Worm (Caenorhabditis elegans) whole organism, L4 larva: ENCODE results near the gene R13H4.2.

Source experiments
- D1046.2 ChIP-seq: fragments of 200-800 bp; sonication (Bioruptor generic); IDR thresholded peaks from 2 replicates; pipeline ENCODE4 v1.3.6; 2022; ENCODE audit warnings: missing genetic modification characterization, missing compliant biosample characterization
- R02D3.7 ChIP-seq: fragments of 150-350 bp; sonication (generic microtip); optimal IDR thresholded peaks from 3 replicates; lab custom pipeline; 2014; ENCODE audit warnings: missing biosample characterization, missing genetic modification characterization
- Y105C5A.15 ChIP-seq: fragments of 200-800 bp; sonication (Bioruptor generic); IDR thresholded peaks from 2 replicates; pipeline ENCODE4 v1.3.6; 2022; ENCODE audit warnings: missing genetic modification characterization, missing compliant biosample characterization
- aha-1 ChIP-seq: fragments of 150-350 bp; peaks from one replicate; lab custom pipeline; 2014; ENCODE audit warnings: missing biosample characterization, missing genetic modification characterization
- ama-1 ChIP-seq: fragments of 150-350 bp; optimal IDR thresholded peaks from 2 replicates; lab custom pipeline; 2014; ENCODE audit warnings: inconsistent platforms, mixed read lengths
- arid-1 ChIP-seq: fragments of 200-800 bp; sonication (Bioruptor generic); conservative IDR thresholded peaks from 2 replicates; pipeline ENCODE4 v1.3.6; 2022; ENCODE audit warnings: missing genetic modification reagents, missing genetic modification characterization, missing compliant biosample characterization
- attf-4 ChIP-seq: sonication (generic microtip); optimal IDR thresholded peaks from 3 replicates; lab custom pipeline; 2017; ENCODE audit warnings: missing biosample characterization, missing genetic modification characterization
- ceh-20 ChIP-seq: fragments of 200-800 bp; sonication (Bioruptor generic); IDR thresholded peaks from 2 replicates; pipeline ENCODE4 v1.3.6; 2022; ENCODE audit warnings: missing genetic modification reagents, missing genetic modification characterization, missing compliant biosample characterization
- ceh-28 ChIP-seq: fragments of 150-350 bp; optimal IDR thresholded peaks from 2 replicates; lab custom pipeline; 2014; ENCODE audit warnings: missing biosample characterization, missing genetic modification reagents, missing genetic modification characterization
- ces-1 ChIP-seq: fragments of 150-350 bp; sonication (generic microtip); optimal IDR thresholded peaks from 4 replicates; lab custom pipeline; 2014; ENCODE audit warnings: missing biosample characterization, missing genetic modification reagents, missing genetic modification characterization
- daf-16 ChIP-seq, 3 experiments: sonication (generic microtip); optimal IDR thresholded peaks; 2 replicates each; lab custom pipeline; 2016 to 2017; ENCODE audit warnings: missing genetic modification characterization in 3 of 3, missing genetic modification reagents in 3 of 3, mild to moderate bottlenecking in 2 of 3, missing compliant biosample characterization in 2 of 3, missing biosample characterization in 1 of 3, moderate library complexity in 1 of 3
- daf-8 ChIP-seq: fragments of 200-800 bp; sonication (Bioruptor generic); IDR thresholded peaks from 2 replicates; pipeline ENCODE4 v1.3.6; 2022; ENCODE audit warnings: missing genetic modification characterization, missing compliant biosample characterization
- egl-43 ChIP-seq: fragments of 200-800 bp; sonication (Bioruptor generic); IDR thresholded peaks from 2 replicates; pipeline ENCODE4 v1.3.6; 2022; ENCODE audit warnings: missing genetic modification reagents, missing genetic modification characterization, missing compliant biosample characterization
- fos-1 ChIP-seq: fragments of 150-350 bp; optimal IDR thresholded peaks from 2 replicates; lab custom pipeline; 2014; ENCODE audit warnings: missing biosample characterization, missing genetic modification characterization
- gei-8 ChIP-seq: fragments of 200-800 bp; sonication (Bioruptor generic); optimal IDR thresholded peaks from 2 replicates; lab custom pipeline; 2018; ENCODE audit warnings: mild to moderate bottlenecking, missing genetic modification characterization, missing compliant biosample characterization
- lim-7 ChIP-seq: fragments of 200-800 bp; sonication (Bioruptor generic); IDR thresholded peaks from 2 replicates; pipeline ENCODE4 v1.3.6; 2022; ENCODE audit warnings: missing genetic modification characterization, missing compliant biosample characterization
- lin-15B ChIP-seq: fragments of 150-350 bp; sonication (generic microtip); optimal IDR thresholded peaks from 3 replicates; lab custom pipeline; 2014; ENCODE audit warnings: missing biosample characterization, missing genetic modification characterization
- lin-38 ChIP-seq: fragments of 200-800 bp; sonication (Bioruptor generic); IDR thresholded peaks from 2 replicates; pipeline ENCODE4 v1.3.6; 2022; ENCODE audit warnings: missing genetic modification reagents, missing genetic modification characterization, missing compliant biosample characterization
- lsy-2 ChIP-seq, 2 experiments: fragments of 150-350 bp in 1 of 2; sonication (generic microtip) in 1 of 2; optimal IDR thresholded peaks; 2 replicates each; lab custom pipeline; 2014 to 2017; ENCODE audit warnings: missing biosample characterization in 2 of 2, missing genetic modification characterization in 2 of 2
- madf-5 ChIP-seq, 2 experiments: fragments of 200-800 bp; sonication (Bioruptor generic); IDR thresholded peaks; 2 replicates each; pipeline ENCODE4 v1.3.6; 2022; ENCODE audit warnings: missing compliant biosample characterization in 2 of 2, missing genetic modification characterization in 2 of 2
- mdt-29 ChIP-seq: fragments of 200-800 bp; sonication (Bioruptor generic); IDR thresholded peaks from 2 replicates; pipeline ENCODE4 v1.3.6; 2022; ENCODE audit warnings: missing genetic modification reagents, missing genetic modification characterization, missing compliant biosample characterization
- mep-1 ChIP-seq: fragments of 150-350 bp; sonication (generic microtip); optimal IDR thresholded peaks from 3 replicates; lab custom pipeline; 2014; ENCODE audit warnings: missing biosample characterization, missing genetic modification characterization
- nhr-11 ChIP-seq: fragments of 150-350 bp; optimal IDR thresholded peaks from 2 replicates; lab custom pipeline; 2014; ENCODE audit warnings: missing biosample characterization, missing genetic modification characterization
- nhr-111 ChIP-seq: fragments of 200-800 bp; sonication (Bioruptor generic); optimal IDR thresholded peaks from 2 replicates; lab custom pipeline; 2018; ENCODE audit warnings: mild to moderate bottlenecking, missing genetic modification characterization, missing compliant biosample characterization
- nhr-237 ChIP-seq: sonication (generic microtip); optimal IDR thresholded peaks from 2 replicates; lab custom pipeline; 2017; ENCODE audit warnings: missing biosample characterization, missing genetic modification characterization
- nhr-25 ChIP-seq: sonication (generic microtip); optimal IDR thresholded peaks from 2 replicates; lab custom pipeline; 2017; ENCODE audit warnings: missing genetic modification characterization, mild to moderate bottlenecking, missing compliant biosample characterization, antibody characterized with exemption, moderate library complexity, borderline replicate concordance; ENCODE audit not compliant: insufficient read depth
- nhr-42 ChIP-seq: fragments of 200-800 bp; sonication (Bioruptor generic); IDR thresholded peaks from 2 replicates; pipeline ENCODE4 v1.3.6; 2022; ENCODE audit warnings: missing genetic modification characterization, missing compliant biosample characterization
- nhr-48 ChIP-seq: sonication (generic microtip); optimal IDR thresholded peaks from 2 replicates; lab custom pipeline; 2016; ENCODE audit warnings: mild to moderate bottlenecking, missing genetic modification characterization, missing compliant biosample characterization
- pha-4 ChIP-seq, 2 experiments: fragments of 150-350 bp in 1 of 2; fragments of 200-800 bp in 1 of 2; sonication (Bioruptor generic) in 1 of 2; IDR thresholded peaks in 1 of 2; optimal IDR thresholded peaks in 1 of 2; 2 replicates each; pipeline versions ENCODE4 v1.3.6 to Lab custom; 2014 to 2022; ENCODE audit warnings: missing genetic modification characterization in 2 of 2, missing genetic modification reagents in 2 of 2, missing biosample characterization in 1 of 2, missing compliant biosample characterization in 1 of 2
- rbr-2 ChIP-seq: sonication (generic microtip); optimal IDR thresholded peaks from 2 replicates; lab custom pipeline; 2016; ENCODE audit warnings: missing genotype, missing genetic modification characterization, missing compliant biosample characterization
- sdz-12 ChIP-seq: fragments of 200-800 bp; sonication (Bioruptor generic); optimal IDR thresholded peaks from 2 replicates; lab custom pipeline; 2018; ENCODE audit warnings: mild to moderate bottlenecking, missing genetic modification characterization, missing compliant biosample characterization
- snpc-1.2 ChIP-seq: fragments of 200-800 bp; sonication (Bioruptor generic); IDR thresholded peaks from 2 replicates; pipeline ENCODE4 v1.3.6; 2022; ENCODE audit warnings: missing genetic modification reagents, missing genetic modification characterization, missing compliant biosample characterization
- unc-62 ChIP-seq, 3 experiments: fragments of 150-350 bp in 1 of 3; sonication (generic microtip); optimal IDR thresholded peaks in 2 of 3; peaks in 1 of 3; 1 replicate in 1 of 3; 2 replicates in 2 of 3; lab custom pipeline; 2014 to 2017; ENCODE audit warnings: missing biosample characterization in 3 of 3, missing genetic modification characterization in 3 of 3, missing genetic modification reagents in 3 of 3, missing genotype in 1 of 3
- vab-7 ChIP-seq: fragments of 200-800 bp; sonication (Bioruptor generic); IDR thresholded peaks from 2 replicates; pipeline ENCODE4 v1.3.6; 2022; ENCODE audit warnings: missing genetic modification reagents, missing genetic modification characterization, missing compliant biosample characterization
- zfp-3 ChIP-seq: fragments of 200-800 bp; sonication (Bioruptor generic); conservative IDR thresholded peaks from 2 replicates; pipeline ENCODE4 v1.3.6; 2022; ENCODE audit warnings: missing genetic modification reagents, missing genetic modification characterization, missing compliant biosample characterization
- ztf-11 ChIP-seq: fragments of 150-350 bp; optimal IDR thresholded peaks from 2 replicates; lab custom pipeline; 2014; ENCODE audit warnings: missing biosample characterization, missing genetic modification characterization

Gene R13H4.2

DNA sequence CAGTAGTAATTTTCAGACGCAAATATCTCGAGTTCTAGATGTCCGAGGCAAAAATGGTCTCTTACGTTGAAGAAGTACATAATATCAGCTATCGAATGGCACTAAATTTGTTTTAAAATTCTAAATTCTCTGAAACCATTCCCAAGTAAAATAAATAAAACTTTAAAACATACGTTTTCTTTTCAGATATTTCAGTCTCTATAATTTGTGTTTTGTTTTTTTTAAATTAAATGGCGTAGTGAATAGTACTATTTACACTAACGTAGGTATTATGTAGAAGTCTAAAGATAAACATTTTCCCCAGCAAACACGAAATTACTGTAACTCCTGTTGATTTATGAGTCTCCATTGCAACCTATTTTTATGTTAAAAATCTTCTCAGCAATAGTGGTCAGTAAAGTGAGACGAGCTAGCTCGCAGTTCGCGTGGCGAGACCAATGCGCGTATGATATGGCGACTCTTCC, 18.9 kb upstream of the R13H4.2 start (continued):
- TF ChIP-seq daf-8 (GFP tag; lab: Robert Waterston, UW) (no peak), lin-15B (no peak), Y105C5A.15 (0 out of 2 replicates have a peak, but pooled peaks have one; percentile 59), nhr-25 (tag; lab: Kevin White, UChicago) (no peak), lsy-2 (tag; optimal IDR thresholded peaks at IDR 0.05; lab: Kevin White, UChicago) (peak in 1 of 2 experiments; percentile 24), nhr-11 (tag; lab: Kevin White, UChicago) (no peak), gei-8 (GFP tag; lab: Kevin White, UChicago) (no peak), egl-43 (GFP tag; lab: Robert Waterston, UW) (no peak), ztf-11 (tag; lab: Kevin White, UChicago) (no peak), rbr-2 (tag; lab: Kevin White, UChicago) (no peak), attf-4 (tag; lab: Kevin White, UChicago) (no peak), nhr-48 (no peak), vab-7 (GFP tag; lab: Robert Waterston, UW) (no peak), nhr-237 (no peak), ces-1 (no peak), lim-7 (GFP tag; lab: Robert Waterston, UW) (0 out of 2 replicates have a peak, but pooled peaks have one; percentile 10), mdt-29 (no peak; the same call in 1 of the 2 replicates)

DNA sequence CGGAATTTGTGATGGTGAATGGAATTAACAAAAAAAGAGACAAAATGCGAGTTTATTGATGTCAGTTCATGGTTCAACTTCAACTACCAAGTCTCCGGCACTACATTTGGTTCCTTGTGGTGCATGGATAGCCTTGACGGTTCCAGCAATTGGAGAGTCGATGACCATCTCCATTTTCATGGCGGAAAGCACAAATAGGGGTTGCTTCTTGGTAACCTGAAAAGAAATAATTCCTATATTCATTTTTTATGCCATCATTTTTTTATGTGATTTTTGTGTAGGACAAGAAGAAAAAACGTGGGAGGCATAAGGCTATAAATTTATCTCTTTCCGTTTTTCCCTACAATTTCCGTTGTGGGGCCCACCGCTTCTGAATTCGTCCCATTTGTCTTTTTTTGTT, 18.1 kb upstream of the R13H4.2 start:
- TF ChIP-seq pha-4 (GFP tag; IDR thresholded peaks at IDR 0.05; lab: Robert Waterston, UW) (0 out of 2 replicates have a peak, but pooled peaks have one; percentile 35), pha-4 (tag; optimal IDR thresholded peaks at IDR 0.05; lab: Kevin White, UChicago) (no peak), D1046.2 (GFP tag; lab: Robert Waterston, UW) (0 out of 2 replicates have a peak, but pooled peaks have one; percentile 11), sdz-12 (GFP tag; lab: Kevin White, UChicago) (no peak), arid-1 (GFP tag; lab: Robert Waterston, UW) (no peak), nhr-42 (peak; percentile 17; the same call in 1 of the 2 replicates), ama-1 (lab: Kevin White, UChicago) (no peak), ceh-20 (GFP tag; lab: Robert Waterston, UW) (0 out of 2 replicates have a peak, but pooled peaks have one; percentile 12), fos-1 (tag; lab: Kevin White, UChicago) (no peak), aha-1 (tag; lab: Kevin White, UChicago) (no peak), lin-38 (GFP tag; lab: Robert Waterston, UW) (0 out of 2 replicates have a peak, but pooled peaks have one; percentile 15), ces-1 (no peak), zfp-3 (GFP tag; lab: Robert Waterston, UW) (peak; percentile 79; the same call in 1 of the 2 replicates), madf-5 (GFP tag; IDR thresholded peaks at IDR 0.05; lab: Robert Waterston, UW) (no peak), lsy-2 (tag; optimal IDR thresholded peaks at IDR 0.05; lab: Kevin White, UChicago) (no peak), Y105C5A.15 (0 out of 2 replicates have a peak, but pooled peaks have one; percentile 32), gei-8 (GFP tag; lab: Kevin White, UChicago) (no peak), unc-62 (GFP tag; optimal IDR thresholded peaks at IDR 0.05 in 1 of 2; lab: Kevin White, UChicago) (no peak), unc-62 (tag; optimal IDR thresholded peaks at IDR 0.05; lab: Kevin White, UChicago) (no peak), nhr-111 (no peak), R02D3.7 (tag; lab: Kevin White, UChicago) (no peak)

DNA sequence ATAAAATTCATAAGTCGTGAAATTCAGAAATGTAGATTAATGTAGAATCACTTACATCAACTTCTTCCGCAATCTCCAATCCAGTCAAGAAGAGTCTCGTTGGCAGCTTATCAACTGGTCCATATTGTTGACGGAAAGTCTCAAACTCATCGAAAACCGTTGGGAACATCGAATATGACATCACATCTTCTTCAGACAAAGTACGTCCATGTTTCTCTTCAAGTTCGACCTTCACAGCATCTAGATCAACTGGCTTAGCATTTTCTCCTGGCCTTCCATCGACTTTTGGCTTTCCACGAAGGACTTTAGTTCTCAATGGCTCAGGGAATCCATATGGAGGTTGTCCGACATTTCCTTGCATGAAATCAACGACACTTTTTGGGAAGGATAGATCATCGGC, 17.4 kb upstream of the R13H4.2 start:
- TF ChIP-seq unc-62 (GFP tag; optimal IDR thresholded peaks at IDR 0.05 in 1 of 2; lab: Kevin White, UChicago) = peak in 1 of 2 experiments; percentile 44
- TF ChIP-seq unc-62 (tag; optimal IDR thresholded peaks at IDR 0.05; lab: Kevin White, UChicago) = no peak
- TF ChIP-seq mep-1 (tag; lab: Kevin White, UChicago) = no peak

DNA sequence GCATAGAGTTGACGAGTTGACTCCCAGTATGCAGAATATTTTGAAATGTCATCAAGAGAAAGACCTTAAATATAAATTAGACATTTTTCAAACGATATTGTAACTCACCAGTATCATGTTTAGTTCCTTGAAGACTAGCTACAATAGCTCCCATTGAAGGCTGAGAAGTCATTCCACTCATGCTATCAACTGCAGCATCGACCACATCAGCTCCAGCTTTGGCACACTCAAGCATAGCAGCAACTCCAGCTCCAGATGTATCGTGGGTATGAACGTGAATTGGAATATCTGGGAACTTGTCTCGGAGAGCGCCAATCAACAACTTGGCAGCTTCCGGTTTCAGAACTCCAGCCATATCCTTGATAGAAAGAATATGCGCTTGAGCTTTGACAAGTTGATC, 16.7 kb upstream of the R13H4.2 start:
- TF ChIP-seq snpc-1.2 (GFP tag; lab: Robert Waterston, UW) = no peak
- no peak for TF ChIP-seq daf-16 (GFP tag; optimal IDR thresholded peaks at IDR 0.05; lab: Kevin White, UChicago)
- TF ChIP-seq daf-16 (tag; optimal IDR thresholded peaks at IDR 0.05; lab: Kevin White, UChicago) = peak; percentile 4
- TF ChIP-seq vab-7 (GFP tag; lab: Robert Waterston, UW) = 0 out of 2 replicates have a peak, but pooled peaks have one; percentile 2
- TF ChIP-seq aha-1 (tag; lab: Kevin White, UChicago) = peak; percentile 76
- no peak for TF ChIP-seq ceh-28 (tag; lab: Kevin White, UChicago)
